Worm (Caenorhabditis elegans) whole organism, young adult: Measurements from ENCODE around the gene rcan-1.

ENCODE experiments used
- B0035.1 ChIP-seq: sonication (generic microtip); optimal IDR thresholded peaks from 2 replicates; lab custom pipeline; 2016; ENCODE audit warnings: missing genetic modification characterization, mild to moderate bottlenecking, missing compliant biosample characterization, missing genotype, missing genetic modification reagents
- B0336.3 ChIP-seq: fragments of 200-800 bp; sonication (Bioruptor generic); IDR thresholded peaks from 2 replicates; pipeline ENCODE4 v1.3.6; 2022; ENCODE audit warnings: missing genetic modification characterization, missing compliant biosample characterization
- C06A6.2 ChIP-seq: fragments of 200-800 bp; sonication (Bioruptor generic); conservative IDR thresholded peaks from 2 replicates; pipeline ENCODE4 v1.3.6; 2022; ENCODE audit warnings: missing genetic modification characterization, missing compliant biosample characterization
- F33H1.4 ChIP-seq: fragments of 200-800 bp; sonication (Bioruptor generic); IDR thresholded peaks from 2 replicates; pipeline ENCODE4 v1.3.6; 2022; ENCODE audit warnings: missing genetic modification reagents, missing genetic modification characterization, missing compliant biosample characterization
- F37B4.10 ChIP-seq: fragments of 200-800 bp; sonication (Bioruptor generic); IDR thresholded peaks from 2 replicates; pipeline ENCODE4 v1.3.6; 2022; ENCODE audit warnings: missing genetic modification characterization, missing compliant biosample characterization
- F39B2.1 ChIP-seq: fragments of 200-800 bp; sonication (Bioruptor generic); IDR thresholded peaks from 2 replicates; pipeline ENCODE4 v1.3.6; 2022; ENCODE audit warnings: missing genetic modification reagents, missing genetic modification characterization, missing compliant biosample characterization
- F57C9.4 ChIP-seq: sonication (generic microtip); optimal IDR thresholded peaks from 2 replicates; lab custom pipeline; 2017; ENCODE audit warnings: mild to moderate bottlenecking, missing genetic modification characterization, missing compliant biosample characterization
- Y53F4B.3 ChIP-seq: fragments of 200-800 bp; sonication (Bioruptor generic); IDR thresholded peaks from 2 replicates; pipeline ENCODE4 v1.3.6; 2022; ENCODE audit warnings: missing genetic modification reagents, missing genetic modification characterization, missing compliant biosample characterization
- Y53G8AR.9 ChIP-seq: fragments of 200-800 bp; sonication (Bioruptor generic); conservative IDR thresholded peaks from 2 replicates; pipeline ENCODE4 v1.3.6; 2022; ENCODE audit warnings: missing genetic modification reagents, missing genetic modification characterization, missing compliant biosample characterization
- Y67H2A.10 ChIP-seq: fragments of 200-800 bp; sonication (Bioruptor generic); conservative IDR thresholded peaks from 2 replicates; pipeline ENCODE4 v1.3.6; 2022; ENCODE audit warnings: missing genetic modification reagents, missing genetic modification characterization, missing compliant biosample characterization
- Y95B8A.8 ChIP-seq: fragments of 200-800 bp; sonication (Bioruptor generic); IDR thresholded peaks from 2 replicates; pipeline ENCODE4 v1.3.6; 2022; ENCODE audit warnings: missing genetic modification reagents, missing genetic modification characterization, missing compliant biosample characterization
- akir-1 ChIP-seq: fragments of 200-800 bp; sonication (Bioruptor generic); optimal IDR thresholded peaks from 2 replicates; lab custom pipeline; 2018; ENCODE audit warnings: mild to moderate bottlenecking, missing genetic modification characterization, moderate library complexity, missing compliant biosample characterization
- ama-1 ChIP-seq, 3 experiments: fragments of 150-350 bp in 1 of 3; sonication (generic microtip) in 2 of 3; optimal IDR thresholded peaks; 2 replicates each; lab custom pipeline; 2014 to 2018; ENCODE audit warnings: missing biosample characterization in 2 of 3, missing genetic modification characterization in 2 of 3, missing genetic modification reagents in 2 of 3
- aptf-2 ChIP-seq: fragments of 200-800 bp; sonication (Bioruptor generic); conservative IDR thresholded peaks from 2 replicates; pipeline ENCODE4 v1.3.6; 2022; ENCODE audit warnings: missing genetic modification reagents, missing genetic modification characterization, missing compliant biosample characterization
- attf-3 ChIP-seq: fragments of 200-800 bp; sonication (Bioruptor generic); conservative IDR thresholded peaks from 2 replicates; pipeline ENCODE4 v1.3.6; 2022; ENCODE audit warnings: missing genetic modification reagents, missing genetic modification characterization, missing compliant biosample characterization
- attf-5 ChIP-seq: fragments of 200-800 bp; sonication (Bioruptor generic); optimal IDR thresholded peaks from 2 replicates; lab custom pipeline; 2018; ENCODE audit warnings: mild to moderate bottlenecking, missing genetic modification characterization, missing compliant biosample characterization
- attf-6 ChIP-seq: fragments of 200-800 bp; sonication (Bioruptor generic); IDR thresholded peaks from 2 replicates; pipeline ENCODE4 v1.3.6; 2022; ENCODE audit warnings: missing genetic modification reagents, missing genetic modification characterization, missing compliant biosample characterization
- bed-1 ChIP-seq: fragments of 200-800 bp; sonication (Bioruptor generic); IDR thresholded peaks from 2 replicates; pipeline ENCODE4 v1.3.6; 2022; ENCODE audit warnings: missing genetic modification reagents, missing genetic modification characterization, missing compliant biosample characterization
- ceh-58 ChIP-seq: fragments of 200-800 bp; sonication (Bioruptor generic); IDR thresholded peaks from 2 replicates; pipeline ENCODE4 v1.3.6; 2022; ENCODE audit warnings: missing genetic modification characterization, missing compliant biosample characterization
- chd-7 ChIP-seq: sonication (generic microtip); optimal IDR thresholded peaks from 2 replicates; lab custom pipeline; 2016; ENCODE audit warnings: mild to moderate bottlenecking, missing genetic modification characterization, moderate library complexity, missing compliant biosample characterization
- efl-1 ChIP-seq: fragments of 150-350 bp; optimal IDR thresholded peaks from 2 replicates; lab custom pipeline; 2014; ENCODE audit warnings: missing biosample characterization, missing genetic modification reagents, missing genetic modification characterization
- egl-44 ChIP-seq: fragments of 200-800 bp; sonication (Bioruptor generic); IDR thresholded peaks from 2 replicates; pipeline ENCODE4 v1.3.6; 2022; ENCODE audit warnings: missing genetic modification reagents, missing genetic modification characterization, missing compliant biosample characterization
- egrh-3 ChIP-seq: fragments of 200-800 bp; sonication (Bioruptor generic); IDR thresholded peaks from 2 replicates; pipeline ENCODE4 v1.3.6; 2022; ENCODE audit warnings: missing genetic modification reagents, missing genetic modification characterization, missing compliant biosample characterization
- ekl-4 ChIP-seq: fragments of 200-800 bp; sonication (Bioruptor generic); IDR thresholded peaks from 2 replicates; pipeline ENCODE4 v1.3.6; 2022; ENCODE audit warnings: missing genetic modification reagents, missing genetic modification characterization, missing compliant biosample characterization
- hmg-1.2 ChIP-seq: fragments of 200-800 bp; sonication (Bioruptor generic); IDR thresholded peaks from 2 replicates; pipeline ENCODE4 v1.3.6; 2022; ENCODE audit warnings: missing genetic modification reagents, missing genetic modification characterization, missing compliant biosample characterization
- hrde-1 ChIP-seq: sonication (generic microtip); optimal IDR thresholded peaks from 2 replicates; lab custom pipeline; 2016; ENCODE audit warnings: missing genetic modification characterization, mild to moderate bottlenecking, missing compliant biosample characterization, moderate library complexity, missing genotype, missing genetic modification reagents, borderline replicate concordance
- let-526 ChIP-seq: fragments of 200-800 bp; sonication (Bioruptor generic); IDR thresholded peaks from 2 replicates; pipeline ENCODE4 v1.3.6; 2022; ENCODE audit warnings: missing genetic modification reagents, missing genetic modification characterization, missing compliant biosample characterization
- lin-26 ChIP-seq: fragments of 200-800 bp; sonication (Bioruptor generic); IDR thresholded peaks from 2 replicates; pipeline ENCODE4 v1.3.6; 2022; ENCODE audit warnings: missing genetic modification reagents, missing genetic modification characterization, missing compliant biosample characterization
- lin-35 ChIP-seq, 3 experiments: fragments of 150-350 bp in 2 of 3; sonication (generic microtip) in 1 of 3; optimal IDR thresholded peaks; 2 replicates each; lab custom pipeline; 2014 to 2018; ENCODE audit warnings: missing biosample characterization in 3 of 3, missing genetic modification characterization in 3 of 3, missing genetic modification reagents in 3 of 3
- lin-54 ChIP-seq: fragments of 200-800 bp; sonication (Bioruptor generic); optimal IDR thresholded peaks from 2 replicates; lab custom pipeline; 2018; ENCODE audit warnings: mild to moderate bottlenecking, missing genetic modification characterization, missing compliant biosample characterization
- lir-1 ChIP-seq: fragments of 200-800 bp; sonication (Bioruptor generic); conservative IDR thresholded peaks from 2 replicates; pipeline ENCODE4 v1.3.6; 2022; ENCODE audit warnings: missing genetic modification reagents, missing genetic modification characterization, missing compliant biosample characterization
- lsy-27 ChIP-seq: sonication (generic microtip); optimal IDR thresholded peaks from 2 replicates; lab custom pipeline; 2017; ENCODE audit warnings: missing genetic modification characterization, mild to moderate bottlenecking, missing compliant biosample characterization, antibody characterized with exemption, missing genotype, borderline replicate concordance; ENCODE audit not compliant: insufficient read depth
- madf-3 ChIP-seq: fragments of 200-800 bp; sonication (Bioruptor generic); IDR thresholded peaks from 2 replicates; pipeline ENCODE4 v1.3.6; 2022; ENCODE audit warnings: missing genetic modification reagents, missing genetic modification characterization, missing compliant biosample characterization
- madf-6 ChIP-seq: fragments of 200-800 bp; sonication (Bioruptor generic); IDR thresholded peaks from 2 replicates; pipeline ENCODE4 v1.3.6; 2022; ENCODE audit warnings: missing genetic modification reagents, missing genetic modification characterization, missing compliant biosample characterization
- pbrm-1 ChIP-seq: fragments of 200-800 bp; sonication (Bioruptor generic); IDR thresholded peaks from 2 replicates; pipeline ENCODE4 v1.3.6; 2022; ENCODE audit warnings: missing genetic modification reagents, missing genetic modification characterization, missing compliant biosample characterization
- rcor-1 ChIP-seq: fragments of 200-800 bp; sonication (Bioruptor generic); IDR thresholded peaks from 2 replicates; pipeline ENCODE4 v1.3.6; 2022; ENCODE audit warnings: missing genetic modification reagents, missing genetic modification characterization, missing compliant biosample characterization
- rec-8 ChIP-seq, 2 experiments: sonication (generic microtip); optimal IDR thresholded peaks; 2 replicates each; lab custom pipeline; 2016; ENCODE audit warnings: mild to moderate bottlenecking in 2 of 2, missing genetic modification characterization in 2 of 2, missing genetic modification reagents in 2 of 2, missing genotype in 2 of 2, missing biosample characterization in 1 of 2, missing compliant biosample characterization in 1 of 2, moderate library complexity in 1 of 2
- snpc-1.1 ChIP-seq: sonication (generic microtip); optimal IDR thresholded peaks from 2 replicates; lab custom pipeline; 2017; ENCODE audit warnings: missing genetic modification characterization, mild to moderate bottlenecking, missing compliant biosample characterization, antibody characterized with exemption, moderate library complexity, missing genotype, missing genetic modification reagents; ENCODE audit not compliant: insufficient read depth
- snpc-3.4 ChIP-seq: sonication (generic microtip); optimal IDR thresholded peaks from 2 replicates; lab custom pipeline; 2017; ENCODE audit warnings: missing genetic modification characterization, mild to moderate bottlenecking, missing compliant biosample characterization, antibody characterized with exemption, moderate library complexity, missing genotype, missing genetic modification reagents
- tbp1 ChIP-seq: fragments of 200-800 bp; sonication (Bioruptor generic); optimal IDR thresholded peaks from 2 replicates; lab custom pipeline; 2018; ENCODE audit warnings: mild to moderate bottlenecking, missing genetic modification characterization, missing compliant biosample characterization
- tlf-1 ChIP-seq: fragments of 200-800 bp; sonication (Bioruptor generic); optimal IDR thresholded peaks from 2 replicates; lab custom pipeline; 2018; ENCODE audit warnings: mild to moderate bottlenecking, missing genetic modification characterization, missing compliant biosample characterization
- unc-130 ChIP-seq: sonication (generic microtip); optimal IDR thresholded peaks from 2 replicates; lab custom pipeline; 2016; ENCODE audit warnings: missing genetic modification reagents, missing genetic modification characterization, missing compliant biosample characterization
- unc-62 ChIP-seq: fragments of 150-350 bp; optimal IDR thresholded peaks from 2 replicates; lab custom pipeline; 2014; ENCODE audit warnings: missing biosample characterization, missing genetic modification reagents, missing genetic modification characterization
- xnd-1 ChIP-seq: sonication (generic microtip); optimal IDR thresholded peaks from 2 replicates; lab custom pipeline; 2016; ENCODE audit warnings: missing genotype, missing genetic modification reagents, missing genetic modification characterization, missing compliant biosample characterization
- zfh-2 ChIP-seq: fragments of 200-800 bp; sonication (Bioruptor generic); conservative IDR thresholded peaks from 2 replicates; pipeline ENCODE4 v1.3.6; 2022; ENCODE audit warnings: missing genetic modification reagents, missing genetic modification characterization, missing compliant biosample characterization
- zim-3 ChIP-seq: sonication (generic microtip); optimal IDR thresholded peaks from 2 replicates; lab custom pipeline; 2017; ENCODE audit warnings: mild to moderate bottlenecking, missing genetic modification characterization, moderate library complexity, missing compliant biosample characterization
- ztf-28 ChIP-seq: fragments of 200-800 bp; sonication (Bioruptor generic); IDR thresholded peaks from 2 replicates; pipeline ENCODE4 v1.3.6; 2022; ENCODE audit warnings: missing genetic modification reagents, missing genetic modification characterization, missing compliant biosample characterization

Gene rcan-1

DNA sequence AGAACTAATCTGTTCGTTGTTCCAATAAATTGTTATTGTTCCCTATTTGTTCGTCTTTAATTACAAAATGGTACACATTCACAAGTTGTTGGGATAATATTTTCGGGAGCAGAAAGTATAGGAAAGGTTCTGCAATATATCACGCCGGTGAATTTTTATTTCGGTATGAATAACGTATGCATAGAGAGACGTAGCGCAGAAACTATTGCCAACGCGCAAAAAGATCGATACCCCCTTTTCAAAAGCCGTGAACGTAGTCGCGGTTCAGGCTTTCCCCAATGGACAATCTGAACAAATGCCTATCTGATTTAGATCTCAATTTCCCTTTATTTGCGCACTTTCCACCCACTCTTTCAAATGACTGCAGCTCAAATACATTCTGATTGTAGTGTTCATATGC is 3.8 kb downstream of the rcan-1 start, which contains the start of gene pst-2 (continued):
- no peak for TF ChIP-seq lin-26 (GFP tag; lab: Robert Waterston, UW)
- TF ChIP-seq F37B4.10 (GFP tag; lab: Robert Waterston, UW), result no peak
- no peak for TF ChIP-seq aptf-2
- TF ChIP-seq egrh-3 (GFP tag; lab: Robert Waterston, UW), result no peak
- TF ChIP-seq unc-130 (GFP tag; lab: Kevin White, UChicago), result peak; percentile 1
- TF ChIP-seq rec-8 (tag; optimal IDR thresholded peaks at IDR 0.05; lab: Kevin White, UChicago), result no peak
- no peak for TF ChIP-seq unc-62 (GFP tag; lab: Kevin White, UChicago)
- 0 out of 2 replicates have a peak, but pooled peaks have one; percentile 6 for TF ChIP-seq Y95B8A.8
- no peak for TF ChIP-seq madf-3 (GFP tag; lab: Robert Waterston, UW)
- TF ChIP-seq C06A6.2 (GFP tag; lab: Robert Waterston, UW), result no peak
- peak; percentile 37; the same call in 1 of the 2 replicates for TF ChIP-seq attf-6 (GFP tag; lab: Robert Waterston, UW)
- peak; percentile 74 for TF ChIP-seq hrde-1
- peak; percentile 43; the same call in 1 of the 2 replicates for TF ChIP-seq pbrm-1 (GFP tag; lab: Robert Waterston, UW)
- TF ChIP-seq Y53G8AR.9, result peak; percentile 72; the same call in 1 of the 2 replicates
- no peak for TF ChIP-seq lsy-27 (tag; lab: Kevin White, UChicago)
- peak; percentile 70 for TF ChIP-seq snpc-3.4
- no peak for TF ChIP-seq lir-1 (GFP tag; lab: Robert Waterston, UW)
- TF ChIP-seq rcor-1 (GFP tag; lab: Robert Waterston, UW), result peak; percentile 45; the same call in 1 of the 2 replicates
- TF ChIP-seq Y53F4B.3 (GFP tag; lab: Robert Waterston, UW), result no peak
- TF ChIP-seq snpc-1.1 (tag; lab: Kevin White, UChicago), result peak; percentile 13
- TF ChIP-seq tlf-1 (GFP tag; lab: Kevin White, UChicago), result peak; percentile 27
- TF ChIP-seq ekl-4 (GFP tag; lab: Robert Waterston, UW), result 0 out of 2 replicates have a peak, but pooled peaks have one; percentile 25
- TF ChIP-seq madf-6 (GFP tag; lab: Robert Waterston, UW), result peak; percentile 66; the same call in 1 of the 2 replicates
- 0 out of 2 replicates have a peak, but pooled peaks have one; percentile 6 for TF ChIP-seq hmg-1.2
- TF ChIP-seq akir-1, result no peak
- TF ChIP-seq tbp1 (GFP tag; lab: Kevin White, UChicago), result no peak
- peak; percentile 3 for TF ChIP-seq xnd-1 (tag; lab: Kevin White, UChicago)
- 0 out of 2 replicates have a peak, but pooled peaks have one; percentile 13 for TF ChIP-seq egl-44
- TF ChIP-seq lin-54 (GFP tag; lab: Kevin White, UChicago), result peak; percentile 49
- no peak for TF ChIP-seq efl-1 (GFP tag; lab: Kevin White, UChicago)
- peak; percentile 13 for TF ChIP-seq chd-7 (tag; lab: Kevin White, UChicago)
- peak; percentile 22; the same call in 1 of the 2 replicates for TF ChIP-seq F33H1.4
- no peak for TF ChIP-seq ama-1 (optimal IDR thresholded peaks at IDR 0.05; lab: Kevin White, UChicago)
- peak in 1 of 2 experiments; percentile 37 for TF ChIP-seq ama-1 (GFP tag; optimal IDR thresholded peaks at IDR 0.05; lab: Kevin White, UChicago)
- TF ChIP-seq B0336.3 (GFP tag; lab: Robert Waterston, UW), result peak; percentile 14; the same call in 1 of the 2 replicates

DNA sequence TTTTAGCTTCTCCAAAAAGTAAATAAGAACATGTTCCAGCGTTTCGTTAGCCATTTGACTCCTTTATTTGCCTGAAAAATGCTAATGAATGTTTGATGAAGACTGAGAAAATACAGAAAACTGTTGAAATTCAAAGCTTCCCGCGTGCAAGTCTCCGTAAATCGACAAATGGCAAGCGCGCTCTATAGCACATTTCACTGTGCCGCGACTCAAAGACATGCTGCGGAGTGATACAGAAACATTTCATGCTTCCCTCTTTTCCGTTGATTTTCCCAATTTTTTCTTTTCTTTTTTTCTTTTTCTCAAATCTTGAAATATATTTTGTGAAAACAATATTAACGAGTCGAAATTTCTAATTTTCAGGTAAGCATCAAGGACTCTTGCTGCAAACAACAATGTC is 5.0 kb downstream of the rcan-1 start, which contains the start of the genes ska-3 and rps-12:
Gene ska-3 (minus strand): TSS at position 71 of the 400 bp plus-strand sequence.
Gene rps-12 (plus strand): TSS at position 364 of the 400 bp plus-strand sequence.
- TF ChIP-seq bed-1 (GFP tag; lab: Robert Waterston, UW), result no peak
- peak; percentile 96 for TF ChIP-seq let-526 (GFP tag; lab: Robert Waterston, UW)
- peak; percentile 98 for TF ChIP-seq Y53G8AR.9
- TF ChIP-seq madf-6 (GFP tag; lab: Robert Waterston, UW), result peak; percentile 95
- TF ChIP-seq attf-3 (GFP tag; lab: Robert Waterston, UW), result peak; percentile 82
- peak; percentile 43 for TF ChIP-seq B0035.1 (tag; lab: Kevin White, UChicago)
- TF ChIP-seq ceh-58, result no peak
- TF ChIP-seq Y67H2A.10 (GFP tag; lab: Robert Waterston, UW), result peak; percentile 82
- 0 out of 2 replicates have a peak, but pooled peaks have one; percentile 55 for TF ChIP-seq F39B2.1 (GFP tag; lab: Robert Waterston, UW)
- TF ChIP-seq zim-3 (tag; lab: Kevin White, UChicago), result peak; percentile 36
- no peak for TF ChIP-seq zfh-2 (GFP tag; lab: Robert Waterston, UW)
- peak; percentile 48 to 99 (median 88) for TF ChIP-seq lin-35 (GFP tag; optimal IDR thresholded peaks at IDR 0.05; lab: Kevin White, UChicago)
- peak; percentile 57 for TF ChIP-seq hrde-1
- peak; percentile 99 for TF ChIP-seq attf-5 (GFP tag; lab: Kevin White, UChicago)
- TF ChIP-seq F57C9.4 (tag; lab: Kevin White, UChicago), result no peak
- TF ChIP-seq ztf-28 (GFP tag; lab: Robert Waterston, UW), result peak; percentile 52; the same call in 1 of the 2 replicates
